Worm (Caenorhabditis elegans) whole organism, early embryonic: Measurements from ENCODE around the gene mrp-6.

Experiments used
- B0310.2 ChIP-seq: sonication (generic microtip); optimal IDR thresholded peaks from 2 replicates; lab custom pipeline; 2016; ENCODE audit warnings: mild to moderate bottlenecking, missing genetic modification characterization, missing compliant biosample characterization
- F13C5.2 ChIP-seq: sonication (generic microtip); optimal IDR thresholded peaks from 2 replicates; lab custom pipeline; 2017; ENCODE audit warnings: mild to moderate bottlenecking, missing genetic modification characterization, inconsistent platforms, missing compliant biosample characterization
- aly-1 ChIP-seq: sonication (generic microtip); optimal IDR thresholded peaks from 2 replicates; lab custom pipeline; 2016; ENCODE audit warnings: missing genetic modification characterization, missing compliant biosample characterization
- ama-1 ChIP-seq: fragments of 150-350 bp; optimal IDR thresholded peaks from 2 replicates; lab custom pipeline; 2014
- ceh-13 ChIP-seq: fragments of 200-800 bp; sonication (Bioruptor generic); optimal IDR thresholded peaks from 2 replicates; lab custom pipeline; 2018; ENCODE audit warnings: mild to moderate bottlenecking, missing genetic modification characterization, missing compliant biosample characterization
- ceh-36 ChIP-seq: sonication (generic microtip); optimal IDR thresholded peaks from 2 replicates; lab custom pipeline; 2016; ENCODE audit warnings: missing genetic modification characterization, inconsistent platforms, missing compliant biosample characterization
- ets-7 ChIP-seq: sonication (generic microtip); optimal IDR thresholded peaks from 2 replicates; lab custom pipeline; 2016; ENCODE audit warnings: missing genotype, missing genetic modification characterization, missing compliant biosample characterization
- flt-1 ChIP-seq: fragments of 200-800 bp; sonication (Bioruptor generic); IDR thresholded peaks from 2 replicates; pipeline ENCODE4 v1.3.6; 2022; ENCODE audit warnings: missing genetic modification characterization, missing compliant biosample characterization
- hmbx-1 ChIP-seq: sonication (generic microtip); optimal IDR thresholded peaks from 2 replicates; lab custom pipeline; 2016; ENCODE audit warnings: mild to moderate bottlenecking, missing genetic modification characterization, missing compliant biosample characterization
- hmg-4 ChIP-seq: fragments of 200-800 bp; sonication (Bioruptor generic); optimal IDR thresholded peaks from 2 replicates; lab custom pipeline; 2018; ENCODE audit warnings: mild to moderate bottlenecking, missing genetic modification characterization, missing compliant biosample characterization
- hnd-1 ChIP-seq: sonication (generic microtip); optimal IDR thresholded peaks from 2 replicates; lab custom pipeline; 2016; ENCODE audit warnings: missing genetic modification characterization, missing compliant biosample characterization
- pes-1 ChIP-seq: fragments of 200-800 bp; sonication (Bioruptor generic); IDR thresholded peaks from 2 replicates; pipeline ENCODE4 v1.3.6; 2022; ENCODE audit warnings: missing genetic modification reagents, missing genetic modification characterization, missing compliant biosample characterization
- scrt-1 ChIP-seq: fragments of 200-800 bp; sonication (Bioruptor generic); IDR thresholded peaks from 2 replicates; pipeline ENCODE4 v1.3.6; 2022; ENCODE audit warnings: missing genetic modification characterization, missing compliant biosample characterization
- sea-1 ChIP-seq: fragments of 200-800 bp; sonication (Bioruptor generic); conservative IDR thresholded peaks from 2 replicates; pipeline ENCODE4 v1.3.6; 2022; ENCODE audit warnings: missing genetic modification characterization, missing compliant biosample characterization
- tbx-11 ChIP-seq: fragments of 200-800 bp; sonication (Bioruptor generic); IDR thresholded peaks from 2 replicates; pipeline ENCODE4 v1.3.6; 2022; ENCODE audit warnings: missing genetic modification characterization, missing compliant biosample characterization
- tbx-37 ChIP-seq: fragments of 200-800 bp; sonication (Bioruptor generic); conservative IDR thresholded peaks from 2 replicates; pipeline ENCODE4 v1.3.6; 2022; ENCODE audit warnings: missing genetic modification reagents, missing genetic modification characterization, missing compliant biosample characterization
- tra-4 ChIP-seq: sonication (generic microtip); optimal IDR thresholded peaks from 2 replicates; lab custom pipeline; 2017; ENCODE audit warnings: missing genetic modification characterization, missing compliant biosample characterization

Gene mrp-6

DNA sequence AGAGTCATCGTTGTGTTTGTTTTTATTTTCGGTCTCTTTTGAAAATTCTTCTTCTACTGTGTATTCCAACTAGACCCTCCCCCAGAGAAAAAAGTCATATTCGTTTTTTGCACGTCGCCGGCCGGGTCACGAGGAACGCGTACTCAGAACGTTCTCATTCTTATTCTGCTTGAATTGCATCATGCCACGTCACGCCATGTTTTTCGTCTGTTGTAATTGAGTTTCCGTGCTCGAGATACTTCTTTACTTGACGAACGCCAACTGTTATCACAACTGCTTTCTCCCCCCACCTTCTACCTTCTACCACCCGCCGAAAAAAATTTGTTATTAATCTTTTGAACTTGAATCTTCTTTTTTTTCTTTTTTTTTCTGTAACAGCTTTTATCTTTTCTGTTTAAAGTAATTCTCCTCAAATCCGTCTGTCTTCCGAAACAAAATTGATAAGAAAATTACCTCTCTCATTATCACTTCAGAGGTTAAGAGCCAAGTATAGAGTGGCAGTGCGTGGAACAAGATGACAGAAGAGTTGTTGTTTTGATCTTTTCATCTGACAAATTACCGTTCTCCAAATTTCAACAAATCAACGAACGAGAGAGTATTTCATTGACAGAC is 43.8 kb downstream of the mrp-6 start:
- TF ChIP-seq tbx-11 (GFP tag; lab: Robert Waterston, UW) (no peak), ceh-36 (tag; lab: Kevin White, UChicago) (no peak), F13C5.2 (tag; lab: Kevin White, UChicago) (no peak), sea-1 (GFP tag; lab: Robert Waterston, UW) (no peak), pes-1 (GFP tag; lab: Robert Waterston, UW) (no peak), tbx-37 (GFP tag; lab: Robert Waterston, UW) (no peak), B0310.2 (tag; lab: Kevin White, UChicago) (no peak), hmg-4 (GFP tag; lab: Kevin White, UChicago) (no peak), aly-1 (tag; lab: Kevin White, UChicago) (no peak), scrt-1 (GFP tag; lab: Robert Waterston, UW) (no peak), tra-4 (tag; lab: Kevin White, UChicago) (no peak), flt-1 (GFP tag; lab: Robert Waterston, UW) (no peak), ama-1 (no peak), hnd-1 (tag; lab: Kevin White, UChicago) (no peak), ceh-13 (GFP tag; lab: Kevin White, UChicago) (no peak), hmbx-1 (no peak), ets-7 (tag; lab: Kevin White, UChicago) (no peak)

DNA sequence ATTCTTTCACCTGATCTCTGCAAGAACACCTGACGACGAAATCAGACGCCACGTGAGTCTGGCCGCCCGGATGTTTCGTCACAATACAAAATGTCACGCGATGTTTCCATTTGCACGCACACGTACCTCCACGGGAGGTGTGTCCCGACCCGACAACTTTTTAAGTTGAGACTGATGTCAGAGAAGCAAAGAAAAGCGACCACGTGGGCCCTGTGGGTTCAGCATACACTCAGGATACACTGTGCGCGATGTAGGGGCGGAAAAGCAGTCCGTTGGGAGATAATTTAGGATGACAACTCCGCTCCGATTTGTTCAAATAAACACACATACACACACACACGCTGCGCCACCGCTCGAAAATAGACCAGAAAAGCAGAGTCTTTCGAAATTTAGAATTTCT is 44.4 kb downstream of the mrp-6 start:
- TF ChIP-seq sea-1 (GFP tag; lab: Robert Waterston, UW): no peak
- no peak for TF ChIP-seq hnd-1 (tag; lab: Kevin White, UChicago)
- no peak for TF ChIP-seq tra-4 (tag; lab: Kevin White, UChicago)
- TF ChIP-seq tbx-37 (GFP tag; lab: Robert Waterston, UW): no peak
- no peak for TF ChIP-seq F13C5.2 (tag; lab: Kevin White, UChicago)
- no peak for TF ChIP-seq hmg-4 (GFP tag; lab: Kevin White, UChicago)
- TF ChIP-seq aly-1 (tag; lab: Kevin White, UChicago): no peak
- no peak for TF ChIP-seq pes-1 (GFP tag; lab: Robert Waterston, UW)
- TF ChIP-seq ceh-13 (GFP tag; lab: Kevin White, UChicago): no peak
- no peak for TF ChIP-seq tbx-11 (GFP tag; lab: Robert Waterston, UW)
- TF ChIP-seq flt-1 (GFP tag; lab: Robert Waterston, UW): no peak
- no peak for TF ChIP-seq ets-7 (tag; lab: Kevin White, UChicago)
- TF ChIP-seq ceh-36 (tag; lab: Kevin White, UChicago): no peak
- TF ChIP-seq hmbx-1: no peak
- no peak for TF ChIP-seq B0310.2 (tag; lab: Kevin White, UChicago)

DNA sequence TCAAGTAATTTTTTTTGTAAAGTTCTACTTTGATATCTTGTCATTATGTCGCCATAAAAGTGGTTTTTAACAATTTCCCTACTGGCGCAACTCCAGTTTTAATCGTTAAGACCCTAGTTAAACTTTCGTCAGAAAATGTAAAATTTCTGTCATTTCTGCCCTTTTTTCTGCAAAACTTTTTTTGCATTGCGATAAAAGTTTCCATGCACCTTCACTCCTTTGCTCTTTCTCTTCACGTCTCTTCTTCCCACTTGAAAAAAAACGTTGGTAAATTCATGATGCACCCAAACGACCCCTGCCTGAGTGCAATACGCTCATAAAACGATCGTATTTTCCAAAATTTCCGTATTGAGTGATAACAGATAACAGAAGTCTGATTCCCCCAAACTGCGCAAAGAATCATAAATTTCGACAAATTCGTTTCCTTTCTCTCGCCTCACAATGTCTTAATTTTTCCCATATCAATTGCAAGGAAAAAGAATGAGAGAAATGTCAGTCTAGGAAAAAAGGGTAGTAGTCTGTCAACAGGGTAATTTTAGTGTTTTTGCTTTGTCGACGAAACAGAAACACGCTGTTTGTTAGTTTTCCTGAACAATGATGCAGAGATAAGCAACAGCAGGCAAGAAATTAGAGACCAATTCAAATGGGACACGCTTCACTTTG is 45.7 kb downstream of the mrp-6 start:
- TF ChIP-seq tra-4 (tag; lab: Kevin White, UChicago): no peak
- TF ChIP-seq pes-1 (GFP tag; lab: Robert Waterston, UW): no peak
- TF ChIP-seq tbx-37 (GFP tag; lab: Robert Waterston, UW): no peak
- TF ChIP-seq hmbx-1: no peak
- no peak for TF ChIP-seq ceh-13 (GFP tag; lab: Kevin White, UChicago)

DNA sequence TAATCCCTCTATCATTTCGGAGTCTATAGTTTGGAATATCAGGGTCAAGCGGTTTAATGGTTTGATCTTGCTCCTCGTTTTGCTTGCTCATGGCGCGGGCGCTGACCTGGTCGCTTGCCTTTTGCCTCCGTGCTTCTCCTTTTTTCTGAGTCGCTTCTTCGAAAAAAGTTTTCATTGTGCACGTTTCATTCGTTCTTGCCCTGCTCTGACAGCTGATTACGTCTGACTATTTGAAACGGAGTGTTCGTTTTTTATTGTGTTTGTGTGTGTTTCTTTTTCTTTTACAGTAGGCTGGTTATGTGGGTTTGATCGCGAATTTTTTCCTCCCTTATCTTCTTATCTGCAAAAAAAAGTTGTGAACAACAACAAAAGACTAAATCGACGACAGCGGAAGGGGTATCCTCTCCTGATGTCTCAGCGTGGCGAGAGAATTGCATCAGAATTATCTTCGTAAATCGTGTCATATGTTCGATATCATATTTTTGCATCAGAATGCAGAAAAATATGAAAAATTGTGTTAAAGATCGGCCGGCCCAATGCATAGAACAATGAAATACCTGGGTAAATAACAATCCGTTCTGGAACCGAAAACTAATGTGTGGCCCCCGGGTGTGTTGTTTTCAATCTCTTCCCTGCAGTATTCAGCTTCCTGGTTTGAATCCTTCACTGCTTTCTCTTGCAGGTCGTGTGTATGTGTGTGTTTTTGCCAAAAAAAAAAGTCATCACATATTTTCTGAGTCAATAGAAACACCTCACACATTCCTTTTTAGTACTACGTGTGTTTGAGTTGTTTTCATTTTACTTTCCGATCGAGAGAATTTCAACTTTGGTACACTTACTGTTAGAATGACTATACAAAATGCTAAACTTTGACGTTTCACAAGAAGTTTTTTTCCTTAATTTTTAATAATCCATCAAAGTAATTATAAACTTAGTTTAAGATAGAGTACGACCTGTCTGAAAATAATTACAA is 46.7 kb downstream of the mrp-6 start, which contains the start of gene ZK470.4:
Gene ZK470.4 (minus strand): TSS at position 175 of the 973 bp plus-strand sequence.
- TF ChIP-seq aly-1 (tag; lab: Kevin White, UChicago) (no peak), hnd-1 (tag; lab: Kevin White, UChicago) (no peak), tbx-11 (GFP tag; lab: Robert Waterston, UW) (no peak), ceh-36 (tag; lab: Kevin White, UChicago) (no peak), flt-1 (GFP tag; lab: Robert Waterston, UW) (no peak), ama-1 (no peak), F13C5.2 (tag; lab: Kevin White, UChicago) (no peak), scrt-1 (GFP tag; lab: Robert Waterston, UW) (no peak), pes-1 (GFP tag; lab: Robert Waterston, UW) (no peak)

DNA sequence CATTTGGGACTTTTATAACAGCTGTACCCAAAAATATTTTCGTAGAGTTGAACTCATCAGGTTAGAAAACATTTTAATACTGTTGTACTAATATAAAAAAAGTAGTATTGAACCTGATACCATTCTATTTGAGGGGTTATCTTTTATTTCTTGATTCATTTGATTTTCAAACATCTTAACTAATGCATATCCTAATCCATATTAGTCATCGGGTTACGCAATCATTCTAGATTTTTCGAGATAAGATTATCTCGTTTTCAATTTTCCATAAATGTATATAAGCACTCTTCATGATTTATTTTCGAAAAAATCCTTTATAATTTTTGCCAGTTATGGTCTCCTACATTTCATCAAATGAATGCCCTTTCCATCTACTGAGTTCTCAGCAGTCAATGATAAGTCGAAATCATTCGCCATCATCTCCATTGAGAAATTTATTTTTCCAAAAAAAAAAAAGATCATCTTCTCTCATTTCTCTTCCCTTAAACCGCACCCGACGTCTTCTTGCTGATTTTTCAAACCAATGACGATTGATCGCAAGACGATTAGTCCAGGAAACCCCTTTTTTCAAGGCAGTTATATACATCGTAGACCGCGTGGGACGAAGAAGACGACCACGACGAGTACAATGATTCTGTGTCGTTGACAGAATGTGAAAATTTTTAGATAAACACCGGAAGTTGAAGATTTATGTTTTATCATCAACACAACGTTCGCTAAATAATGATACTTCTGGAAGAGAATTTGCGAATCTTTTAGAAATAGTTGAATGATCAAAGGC is 48.0 kb downstream of the mrp-6 start:
- no peak for TF ChIP-seq hmg-4 (GFP tag; lab: Kevin White, UChicago)
- TF ChIP-seq hmbx-1: no peak
- no peak for TF ChIP-seq scrt-1 (GFP tag; lab: Robert Waterston, UW)
- no peak for TF ChIP-seq B0310.2 (tag; lab: Kevin White, UChicago)
- no peak for TF ChIP-seq F13C5.2 (tag; lab: Kevin White, UChicago)
- TF ChIP-seq aly-1 (tag; lab: Kevin White, UChicago): no peak
- no peak for TF ChIP-seq tbx-37 (GFP tag; lab: Robert Waterston, UW)
- TF ChIP-seq flt-1 (GFP tag; lab: Robert Waterston, UW): no peak
- no peak for TF ChIP-seq ceh-13 (GFP tag; lab: Kevin White, UChicago)
- no peak for TF ChIP-seq tra-4 (tag; lab: Kevin White, UChicago)
- no peak for TF ChIP-seq ceh-36 (tag; lab: Kevin White, UChicago)
- no peak for TF ChIP-seq ama-1
- TF ChIP-seq ets-7 (tag; lab: Kevin White, UChicago): no peak
- no peak for TF ChIP-seq sea-1 (GFP tag; lab: Robert Waterston, UW)
- TF ChIP-seq tbx-11 (GFP tag; lab: Robert Waterston, UW): no peak
- TF ChIP-seq pes-1 (GFP tag; lab: Robert Waterston, UW): no peak
- no peak for TF ChIP-seq hnd-1 (tag; lab: Kevin White, UChicago)
